Fruit fly (Drosophila melanogaster) whole organism, embryonic: ENCODE results near the gene waw.

Experiments
- Abd-B ChIP-seq: fragments of 200-800 bp; sonication (Bioruptor generic); optimal IDR thresholded peaks from 2 replicates; lab custom pipeline; 2018; ENCODE audit warnings: missing biosample characterization, mild to moderate bottlenecking, missing genetic modification characterization, moderate library complexity
- Awh ChIP-seq: fragments of 200-800 bp; sonication (Bioruptor generic); IDR thresholded peaks from 2 replicates; pipeline ENCODE4, ENCODE4 v1.3.6; 2022; ENCODE audit warnings: missing biosample characterization, missing genetic modification characterization
- BtbVII ChIP-seq: fragments of 200-800 bp; sonication (Bioruptor generic); optimal IDR thresholded peaks from 3 replicates; lab custom pipeline; 2017; ENCODE audit warnings: missing biosample characterization, mild to moderate bottlenecking, missing genetic modification characterization
- CG10565 ChIP-seq: fragments of 200-800 bp; sonication (Bioruptor generic); optimal IDR thresholded peaks from 3 replicates; lab custom pipeline; 2016; ENCODE audit warnings: missing biosample characterization, mild to moderate bottlenecking, missing genetic modification characterization
- CG11093 ChIP-seq: fragments of 200-800 bp; sonication (Bioruptor generic); IDR thresholded peaks from 3 replicates; pipeline ENCODE4 v1.3.6; 2022; ENCODE audit warnings: missing biosample characterization, missing genetic modification characterization
- CG12659 ChIP-seq: fragments of 200-800 bp; sonication (Bioruptor generic); optimal IDR thresholded peaks from 3 replicates; lab custom pipeline; 2017; ENCODE audit warnings: mild to moderate bottlenecking, missing biosample characterization, missing genetic modification reagents, missing genetic modification characterization
- CG12769 ChIP-seq: fragments of 200-800 bp; sonication (Bioruptor generic); optimal IDR thresholded peaks from 2 replicates; lab custom pipeline; 2019; ENCODE audit warnings: missing biosample characterization, mild to moderate bottlenecking, missing genetic modification characterization, moderate library complexity
- CG14965 ChIP-seq: fragments of 200-800 bp; sonication (Bioruptor generic); optimal IDR thresholded peaks from 2 replicates; lab custom pipeline; 2016; ENCODE audit warnings: missing biosample characterization, missing genetic modification characterization, borderline replicate concordance
- CG1647 ChIP-seq: fragments of 200-800 bp; sonication (Bioruptor generic); optimal IDR thresholded peaks from 3 replicates; lab custom pipeline; 2016; ENCODE audit warnings: missing biosample characterization, missing genetic modification characterization
- CG17568 ChIP-seq: fragments of 200-800 bp; sonication (Bioruptor generic); optimal IDR thresholded peaks from 2 replicates; lab custom pipeline; 2018; ENCODE audit warnings: missing biosample characterization, mild to moderate bottlenecking, missing genetic modification characterization, moderate library complexity
- CG18011 ChIP-seq: fragments of 200-800 bp; sonication (Bioruptor generic); optimal IDR thresholded peaks from 2 replicates; lab custom pipeline; 2017; ENCODE audit warnings: missing biosample characterization, missing genetic modification characterization, mild to moderate bottlenecking, moderate library complexity, missing genotype
- CG2712 ChIP-seq: fragments of 200-800 bp; optimal IDR thresholded peaks from 3 replicates; lab custom pipeline; 2019; ENCODE audit warnings: missing biosample characterization, mild to moderate bottlenecking, missing genetic modification characterization, moderate library complexity
- CG31388 ChIP-seq: fragments of 200-800 bp; sonication (Bioruptor generic); optimal IDR thresholded peaks from 2 replicates; lab custom pipeline; 2016; ENCODE audit warnings: missing biosample characterization, missing genetic modification characterization
- CG33557 ChIP-seq: fragments of 200-800 bp; sonication (Bioruptor generic); optimal IDR thresholded peaks from 2 replicates; lab custom pipeline; 2019; ENCODE audit warnings: missing biosample characterization, mild to moderate bottlenecking, missing genetic modification characterization, moderate library complexity
- CG3847 ChIP-seq: fragments of 200-800 bp; sonication (Bioruptor generic); IDR thresholded peaks from 2 replicates; pipeline ENCODE4 v1.3.6; 2022; ENCODE audit warnings: missing biosample characterization, missing genetic modification characterization
- CG4282 ChIP-seq: fragments of 200-800 bp; sonication (Bioruptor generic); optimal IDR thresholded peaks from 2 replicates; lab custom pipeline; 2016; ENCODE audit warnings: missing biosample characterization, missing genetic modification characterization
- CG4617 ChIP-seq: fragments of 200-800 bp; sonication (Bioruptor generic); optimal IDR thresholded peaks from 3 replicates; lab custom pipeline; 2016; ENCODE audit warnings: missing biosample characterization, missing genetic modification characterization, borderline replicate concordance
- CG7556 ChIP-seq: fragments of 200-800 bp; sonication (Bioruptor generic); optimal IDR thresholded peaks from 2 replicates; lab custom pipeline; 2017; ENCODE audit warnings: missing biosample characterization, mild to moderate bottlenecking, missing genetic modification characterization
- CG8478 ChIP-seq: fragments of >200 bp; optimal IDR thresholded peaks from 2 replicates; lab custom pipeline; 2018
- CoRest ChIP-seq: fragments of 200-800 bp; sonication (Bioruptor generic); optimal IDR thresholded peaks from 3 replicates; lab custom pipeline; 2018; ENCODE audit warnings: missing biosample characterization, mild to moderate bottlenecking, missing genetic modification characterization, moderate library complexity
- CrebB ChIP-seq: fragments of 200-800 bp; sonication (Bioruptor generic); optimal IDR thresholded peaks from 3 replicates; lab custom pipeline; 2018; ENCODE audit warnings: missing biosample characterization, mild to moderate bottlenecking, missing genetic modification characterization
- ERR ChIP-seq: fragments of 200-800 bp; sonication (Bioruptor generic); optimal IDR thresholded peaks from 2 replicates; lab custom pipeline; 2016; ENCODE audit warnings: missing biosample characterization, missing genetic modification characterization
- H2.0 ChIP-seq: fragments of 200-800 bp; sonication (Bioruptor generic); IDR thresholded peaks from 2 replicates; pipeline ENCODE4 v1.3.6; 2022; ENCODE audit warnings: missing biosample characterization, missing genetic modification characterization
- HLHmδ ChIP-seq: fragments of 200-800 bp; sonication (Bioruptor generic); optimal IDR thresholded peaks from 2 replicates; lab custom pipeline; 2018; ENCODE audit warnings: missing biosample characterization, mild to moderate bottlenecking, missing genetic modification characterization, moderate library complexity
- Hr3 ChIP-seq: fragments of 200-800 bp; sonication (Bioruptor generic); optimal IDR thresholded peaks from 3 replicates; lab custom pipeline; 2016; ENCODE audit warnings: missing biosample characterization, missing genetic modification characterization
- Meics ChIP-seq: fragments of 200-800 bp; sonication (Bioruptor generic); optimal IDR thresholded peaks from 2 replicates; lab custom pipeline; 2017; ENCODE audit warnings: missing biosample characterization, mild to moderate bottlenecking, missing genetic modification characterization
- NC2α ChIP-seq: fragments of 200-800 bp; sonication (Bioruptor generic); optimal IDR thresholded peaks from 2 replicates; lab custom pipeline; 2016; ENCODE audit warnings: missing biosample characterization, missing genetic modification characterization
- NK7.1 ChIP-seq: fragments of 200-800 bp; sonication (Bioruptor generic); optimal IDR thresholded peaks from 3 replicates; lab custom pipeline; 2016; ENCODE audit warnings: missing biosample characterization, missing genetic modification characterization
- Neu2 ChIP-seq: fragments of 200-800 bp; sonication (Bioruptor generic); optimal IDR thresholded peaks from 3 replicates; lab custom pipeline; 2016; ENCODE audit warnings: missing biosample characterization, missing genetic modification characterization, borderline replicate concordance
- Six4 ChIP-seq: fragments of 200-800 bp; sonication (Bioruptor generic); optimal IDR thresholded peaks from 2 replicates; lab custom pipeline; 2016; ENCODE audit warnings: missing biosample characterization, missing genetic modification characterization
- Sry-δ ChIP-seq: fragments of 200-800 bp; sonication (Bioruptor generic); optimal IDR thresholded peaks from 2 replicates; lab custom pipeline; 2016; ENCODE audit warnings: missing biosample characterization, missing genetic modification characterization
- bbx ChIP-seq: fragments of 200-800 bp; sonication (Bioruptor generic); IDR thresholded peaks from 2 replicates; pipeline ENCODE4 v1.3.6; 2022; ENCODE audit warnings: missing biosample characterization, missing genetic modification characterization; ENCODE audit not compliant: partially characterized antibody
- bowl ChIP-seq: fragments of 200-800 bp; sonication (Bioruptor generic); IDR thresholded peaks from 2 replicates; pipeline ENCODE4 v1.3.6; 2022; ENCODE audit warnings: missing biosample characterization, missing genetic modification characterization
- cas ChIP-seq: fragments of 200-800 bp; sonication (Bioruptor generic); IDR thresholded peaks from 2 replicates; pipeline ENCODE4 v1.3.6; 2022; ENCODE audit warnings: missing biosample characterization, missing genetic modification characterization
- fd96Cb ChIP-seq: fragments of 200-800 bp; sonication (Bioruptor generic); optimal IDR thresholded peaks from 2 replicates; lab custom pipeline; 2018; ENCODE audit warnings: missing biosample characterization, mild to moderate bottlenecking, missing genetic modification characterization, moderate library complexity
- gro ChIP-seq: fragments of 200-800 bp; sonication (Bioruptor generic); optimal IDR thresholded peaks from 2 replicates; lab custom pipeline; 2016; ENCODE audit warnings: missing biosample characterization, missing genetic modification characterization
- jing ChIP-seq: fragments of 200-800 bp; sonication (Bioruptor generic); optimal IDR thresholded peaks from 2 replicates; lab custom pipeline; 2018; ENCODE audit warnings: missing biosample characterization, mild to moderate bottlenecking, missing genetic modification characterization
- luna ChIP-seq: fragments of 200-800 bp; sonication (Bioruptor generic); optimal IDR thresholded peaks from 2 replicates; lab custom pipeline; 2016; ENCODE audit warnings: missing biosample characterization, missing genetic modification characterization
- mirr ChIP-seq: fragments of 200-800 bp; sonication (Bioruptor generic); optimal IDR thresholded peaks from 3 replicates; lab custom pipeline; 2018; ENCODE audit warnings: missing biosample characterization, mild to moderate bottlenecking, missing genetic modification characterization
- pros ChIP-seq: fragments of 200-800 bp; sonication (Bioruptor generic); optimal IDR thresholded peaks from 3 replicates; lab custom pipeline; 2019; ENCODE audit warnings: missing biosample characterization, mild to moderate bottlenecking, missing genetic modification characterization, moderate library complexity
- pzg ChIP-seq: fragments of 200-800 bp; sonication (Bioruptor generic); optimal IDR thresholded peaks from 3 replicates; lab custom pipeline; 2018; ENCODE audit warnings: missing biosample characterization, mild to moderate bottlenecking, missing genetic modification characterization, moderate library complexity
- salm ChIP-seq: fragments of 200-800 bp; sonication (Bioruptor generic); optimal IDR thresholded peaks from 2 replicates; lab custom pipeline; 2018; ENCODE audit warnings: missing biosample characterization, mild to moderate bottlenecking, missing genetic modification characterization
- scrt ChIP-seq: fragments of 200-800 bp; sonication (Bioruptor generic); optimal IDR thresholded peaks from 2 replicates; lab custom pipeline; 2018; ENCODE audit warnings: missing biosample characterization, mild to moderate bottlenecking, missing genetic modification characterization, moderate library complexity
- sd ChIP-seq: fragments of 200-800 bp; sonication (Bioruptor generic); optimal IDR thresholded peaks from 3 replicates; lab custom pipeline; 2018; ENCODE audit warnings: missing biosample characterization, mild to moderate bottlenecking, missing genetic modification characterization, moderate library complexity
- sob ChIP-seq: fragments of 200-800 bp; sonication (Bioruptor generic); IDR thresholded peaks from 2 replicates; pipeline ENCODE4 v1.3.6; 2022; ENCODE audit warnings: missing biosample characterization, missing genetic modification characterization
- sr ChIP-seq: fragments of 200-800 bp; sonication (Bioruptor generic); IDR thresholded peaks from 3 replicates; pipeline ENCODE4 v1.3.6; 2022; ENCODE audit warnings: missing biosample characterization, missing genetic modification characterization
- tio ChIP-seq: fragments of 200-800 bp; sonication (Bioruptor generic); optimal IDR thresholded peaks from 2 replicates; lab custom pipeline; 2017; ENCODE audit warnings: missing biosample characterization, missing genetic modification characterization, inconsistent platforms
- toy ChIP-seq: fragments of 200-800 bp; sonication (Bioruptor generic); IDR thresholded peaks from 2 replicates; pipeline ENCODE4 v1.3.6; 2022; ENCODE audit warnings: missing biosample characterization, missing genetic modification characterization
- vfl ChIP-seq: fragments of 200-800 bp; sonication (Bioruptor generic); optimal IDR thresholded peaks from 2 replicates; lab custom pipeline; 2016; ENCODE audit warnings: missing biosample characterization, missing genetic modification characterization

The waw gene

dm6 chrX:21367363-21368072 lies 4.7 kb downstream of the waw start (continued):
- TF ChIP-seq CG18011 (GFP tag; lab: Kevin White, UChicago) (peak; percentile 90), fd96Cb (tag; lab: Kevin White, UChicago) (peak; percentile 98), CG17568 (GFP tag; lab: Kevin White, UChicago) (peak; percentile 95), Meics (peak; percentile 98), gro (GFP tag; lab: Kevin White, UChicago) (peak; percentile 95), CG12659 (GFP tag; lab: Kevin White, UChicago) (peak; percentile 99), CG4282 (peak; percentile 90), pzg (GFP tag; lab: Kevin White, UChicago) (peak; percentile 18), H2.0 (GFP tag; lab: Robert Waterston, UW) (peak; percentile 93), HLHmδ (GFP tag; lab: Kevin White, UChicago) (no peak), pros (GFP tag; lab: Kevin White, UChicago) (peak; percentile 83), CG2712 (tag; lab: Kevin White, UChicago) (peak; percentile 97), BtbVII (peak; percentile 99), cas (GFP tag; lab: Robert Waterston, UW) (peak; percentile 90), Abd-B (GFP tag; lab: Kevin White, UChicago) (peak; percentile 98), sob (GFP tag; lab: Robert Waterston, UW) (peak; percentile 97), CoRest (tag; lab: Kevin White, UChicago) (peak; percentile 99), Six4 (GFP tag; lab: Kevin White, UChicago) (peak; percentile 95), CG31388 (peak; percentile 87), bowl (GFP tag; lab: Robert Waterston, UW) (peak; percentile 91), CG12769 (tag; lab: Kevin White, UChicago) (peak; percentile 95), CG33557 (GFP tag; lab: Kevin White, UChicago) (peak; percentile 95), CG14965 (peak; percentile 59), Hr3 (peak; percentile 97), mirr (GFP tag; lab: Kevin White, UChicago) (peak; percentile 97), Awh (GFP tag; lab: Robert Waterston, UW) (peak; percentile 94), NC2α (GFP tag; lab: Kevin White, UChicago) (peak; percentile 89), bbx (GFP tag; lab: Robert Waterston, UW) (peak; percentile 56; the same call in 1 of the 2 replicates), sr (GFP tag; lab: Robert Waterston, UW) (peak; percentile 72), Neu2 (peak; percentile 72), vfl (GFP tag; lab: Kevin White, UChicago) (peak; percentile 97), CG1647 (GFP tag; lab: Kevin White, UChicago) (peak; percentile 95), NK7.1 (GFP tag; lab: Kevin White, UChicago) (peak; percentile 93), CG4617 (GFP tag; lab: Kevin White, UChicago) (peak; percentile 95), sd (tag; lab: Kevin White, UChicago) (peak; percentile 90), salm (tag; lab: Kevin White, UChicago) (peak; percentile 97), scrt (peak; percentile 95), CG3847 (GFP tag; lab: Robert Waterston, UW) (peak; percentile 97), jing (GFP tag; lab: Kevin White, UChicago) (peak; percentile 95), CG10565 (GFP tag; lab: Kevin White, UChicago) (peak; percentile 63), CG8478 (lab: Kevin White, UChicago) (no peak), CG11093 (GFP tag; lab: Robert Waterston, UW) (peak; percentile 96), luna (peak; percentile 64), Sry-δ (GFP tag; lab: Kevin White, UChicago) (peak; percentile 66), tio (GFP tag; lab: Kevin White, UChicago) (peak; percentile 98), ERR (peak; percentile 90), CG7556 (GFP tag; lab: Kevin White, UChicago) (peak; percentile 98), toy (GFP tag; lab: Robert Waterston, UW) (peak; percentile 90), CrebB (tag; lab: Kevin White, UChicago) (peak; percentile 97)
